Worm (Caenorhabditis elegans) whole organism, L1 larva: ENCODE results near the gene Y48A6C.8.

Experiments used
- alr-1 ChIP-seq: fragments of 200-800 bp; sonication (Bioruptor generic); optimal IDR thresholded peaks from 2 replicates; lab custom pipeline; 2018; ENCODE audit warnings: borderline replicate concordance, mild to moderate bottlenecking, missing genetic modification characterization, missing compliant biosample characterization
- aly-2 ChIP-seq: fragments of 150-350 bp; optimal IDR thresholded peaks from 2 replicates; lab custom pipeline; 2014; ENCODE audit warnings: missing biosample characterization, missing genetic modification characterization
- blmp-1 ChIP-seq: fragments of 150-350 bp; optimal IDR thresholded peaks from 2 replicates; lab custom pipeline; 2014; ENCODE audit warnings: missing biosample characterization, missing genetic modification characterization
- ceh-90 ChIP-seq: sonication (generic microtip); optimal IDR thresholded peaks from 2 replicates; lab custom pipeline; 2016; ENCODE audit warnings: missing genetic modification characterization, missing compliant biosample characterization
- dpl-1 ChIP-seq, 3 experiments: fragments of 150-350 bp in 2 of 3; sonication (generic microtip) in 1 of 3; optimal IDR thresholded peaks; 2 replicates each; lab custom pipeline; 2014 to 2017; ENCODE audit warnings: missing biosample characterization in 3 of 3, missing genetic modification characterization in 3 of 3, missing genetic modification reagents in 3 of 3
- dsc-1 ChIP-seq: sonication (generic microtip); optimal IDR thresholded peaks from 2 replicates; lab custom pipeline; 2016; ENCODE audit warnings: mild to moderate bottlenecking, missing genetic modification characterization, missing compliant biosample characterization
- efl-1 ChIP-seq, 4 experiments: fragments of 150-350 bp; optimal IDR thresholded peaks in 3 of 4; peaks in 1 of 4; 1 replicate in 1 of 4; 2 replicates in 3 of 4; lab custom pipeline; 2014; ENCODE audit warnings: missing biosample characterization in 2 of 4, missing genetic modification characterization in 2 of 4, missing genetic modification reagents in 2 of 4
- elt-2 ChIP-seq: sonication (generic microtip); optimal IDR thresholded peaks from 2 replicates; lab custom pipeline; 2016; ENCODE audit warnings: missing genetic modification characterization, mild to moderate bottlenecking, inconsistent platforms, missing compliant biosample characterization, missing genetic modification reagents
- elt-3 ChIP-seq, 6 experiments: fragments of 150-350 bp in 1 of 6; sonication (generic microtip); optimal IDR thresholded peaks; 2 replicates each; lab custom pipeline; 2017 to 2018; ENCODE audit warnings: missing biosample characterization in 6 of 6, missing genetic modification characterization in 6 of 6, inconsistent platforms in 1 of 6
- fkh-10 ChIP-seq: sonication (generic microtip); optimal IDR thresholded peaks from 2 replicates; lab custom pipeline; 2017; ENCODE audit warnings: missing biosample characterization, missing genetic modification reagents, missing genetic modification characterization
- fkh-4 ChIP-seq: sonication (generic microtip); optimal IDR thresholded peaks from 2 replicates; lab custom pipeline; 2016; ENCODE audit warnings: missing compliant biosample characterization, missing genetic modification characterization, borderline replicate concordance
- fkh-8 ChIP-seq: sonication (generic microtip); optimal IDR thresholded peaks from 2 replicates; lab custom pipeline; 2016; ENCODE audit warnings: mild to moderate bottlenecking, missing genetic modification characterization, missing compliant biosample characterization
- fos-1 ChIP-seq: fragments of 150-350 bp; optimal IDR thresholded peaks from 2 replicates; lab custom pipeline; 2014; ENCODE audit warnings: missing biosample characterization, missing genetic modification characterization
- grh-1 ChIP-seq: fragments of 200-800 bp; sonication (Bioruptor generic); IDR thresholded peaks from 2 replicates; pipeline ENCODE4 v1.3.6; 2022; ENCODE audit warnings: missing genetic modification reagents, missing genetic modification characterization, missing compliant biosample characterization
- hpl-2 ChIP-seq: fragments of 150-350 bp; optimal IDR thresholded peaks from 2 replicates; lab custom pipeline; 2014; ENCODE audit warnings: missing biosample characterization, missing genetic modification reagents, missing genetic modification characterization
- irx-1 ChIP-seq: sonication (generic microtip); optimal IDR thresholded peaks from 2 replicates; lab custom pipeline; 2016; ENCODE audit warnings: missing genetic modification characterization, missing compliant biosample characterization
- isw-1 ChIP-seq: fragments of 200-800 bp; sonication (Bioruptor generic); IDR thresholded peaks from 2 replicates; pipeline ENCODE4 v1.3.6; 2022; ENCODE audit warnings: missing genetic modification characterization, missing compliant biosample characterization
- lin-13 ChIP-seq: fragments of 150-350 bp; optimal IDR thresholded peaks from 2 replicates; lab custom pipeline; 2014; ENCODE audit warnings: missing biosample characterization, missing genetic modification reagents, missing genetic modification characterization
- lin-14 ChIP-seq: fragments of 200-800 bp; sonication (Bioruptor generic); optimal IDR thresholded peaks from 2 replicates; lab custom pipeline; 2018; ENCODE audit warnings: mild to moderate bottlenecking, missing genetic modification characterization, moderate library complexity, missing compliant biosample characterization
- lin-15B ChIP-seq: fragments of 150-350 bp; sonication (generic microtip); optimal IDR thresholded peaks from 3 replicates; lab custom pipeline; 2014; ENCODE audit warnings: missing biosample characterization, missing genetic modification characterization
- lin-35 ChIP-seq, 2 experiments: fragments of 150-350 bp; optimal IDR thresholded peaks; 2 replicates each; lab custom pipeline; 2014; ENCODE audit warnings: missing biosample characterization in 2 of 2, missing genetic modification characterization in 2 of 2, missing genetic modification reagents in 2 of 2
- lin-39 ChIP-seq: fragments of 150-350 bp; optimal IDR thresholded peaks from 2 replicates; lab custom pipeline; 2014; ENCODE audit warnings: missing biosample characterization, missing genetic modification reagents, missing genetic modification characterization
- lir-3 ChIP-seq: sonication (generic microtip); optimal IDR thresholded peaks from 2 replicates; lab custom pipeline; 2016; ENCODE audit warnings: mild to moderate bottlenecking, missing genetic modification characterization, moderate library complexity, missing compliant biosample characterization; ENCODE audit not compliant: poor library complexity
- lsy-2 ChIP-seq, 2 experiments: fragments of 150-350 bp; optimal IDR thresholded peaks; 2 replicates each; lab custom pipeline; 2014; ENCODE audit warnings: missing biosample characterization in 2 of 2, missing genetic modification characterization in 2 of 2
- mab-9 ChIP-seq: fragments of 200-800 bp; sonication (Bioruptor generic); IDR thresholded peaks from 2 replicates; pipeline ENCODE4 v1.3.6; 2022; ENCODE audit warnings: missing genetic modification reagents, missing genetic modification characterization, missing compliant biosample characterization
- mdl-1 ChIP-seq, 2 experiments: fragments of 150-350 bp; optimal IDR thresholded peaks; 2 replicates each; lab custom pipeline; 2014 to 2017; ENCODE audit warnings: missing biosample characterization in 2 of 2, missing genetic modification characterization in 2 of 2, inconsistent platforms in 1 of 2
- mef-2 ChIP-seq: fragments of 150-350 bp; optimal IDR thresholded peaks from 2 replicates; lab custom pipeline; 2014; ENCODE audit warnings: missing biosample characterization, missing genetic modification characterization
- mep-1 ChIP-seq: fragments of 150-350 bp; optimal IDR thresholded peaks from 2 replicates; lab custom pipeline; 2014; ENCODE audit warnings: missing biosample characterization, missing genetic modification characterization
- nhr-19 ChIP-seq: fragments of 200-800 bp; sonication (Bioruptor generic); conservative IDR thresholded peaks from 2 replicates; pipeline ENCODE4 v1.3.6; 2022; ENCODE audit warnings: missing genetic modification characterization, missing compliant biosample characterization
- nhr-47 ChIP-seq: sonication (generic microtip); optimal IDR thresholded peaks from 2 replicates; lab custom pipeline; 2016; ENCODE audit warnings: mild to moderate bottlenecking, missing genetic modification characterization, moderate library complexity, missing compliant biosample characterization
- nhr-84 ChIP-seq: sonication (generic microtip); optimal IDR thresholded peaks from 2 replicates; lab custom pipeline; 2017; ENCODE audit warnings: missing biosample characterization, missing genetic modification characterization
- nhr-85 ChIP-seq: sonication (generic microtip); peaks from one replicate; lab custom pipeline; 2016; ENCODE audit warnings: missing genetic modification characterization, inconsistent platforms, missing compliant biosample characterization
- nhr-90 ChIP-seq: sonication (generic microtip); optimal IDR thresholded peaks from 2 replicates; lab custom pipeline; 2016; ENCODE audit warnings: mild to moderate bottlenecking, missing genetic modification characterization, missing compliant biosample characterization; ENCODE audit not compliant: poor library complexity
- pax-3 ChIP-seq: fragments of 200-800 bp; sonication (Bioruptor generic); optimal IDR thresholded peaks from 2 replicates; lab custom pipeline; 2018; ENCODE audit warnings: mild to moderate bottlenecking, missing genetic modification characterization, moderate library complexity, missing compliant biosample characterization
- rnt-1 ChIP-seq: sonication (generic microtip); optimal IDR thresholded peaks from 2 replicates; lab custom pipeline; 2016; ENCODE audit warnings: mild to moderate bottlenecking, missing genetic modification characterization, moderate library complexity, missing compliant biosample characterization
- snu-23 ChIP-seq: sonication (generic microtip); optimal IDR thresholded peaks from 2 replicates; lab custom pipeline; 2016; ENCODE audit warnings: missing genetic modification characterization, missing compliant biosample characterization
- sox-4 ChIP-seq: sonication (generic microtip); optimal IDR thresholded peaks from 2 replicates; lab custom pipeline; 2016; ENCODE audit warnings: missing genetic modification characterization, missing compliant biosample characterization
- tbx-2 ChIP-seq: sonication (generic microtip); optimal IDR thresholded peaks from 2 replicates; lab custom pipeline; 2016; ENCODE audit warnings: missing genetic modification characterization, missing compliant biosample characterization
- tlp-1 ChIP-seq: fragments of 150-350 bp; optimal IDR thresholded peaks from 2 replicates; lab custom pipeline; 2014; ENCODE audit warnings: missing biosample characterization, missing genetic modification characterization
- unc-86 ChIP-seq: sonication (generic microtip); optimal IDR thresholded peaks from 2 replicates; lab custom pipeline; 2016; ENCODE audit warnings: missing genetic modification characterization, missing compliant biosample characterization
- unc-98 ChIP-seq: fragments of 200-800 bp; sonication (Bioruptor generic); IDR thresholded peaks from 2 replicates; pipeline ENCODE4 v1.3.6; 2022; ENCODE audit warnings: missing genetic modification characterization, missing compliant biosample characterization
- vab-15 ChIP-seq: sonication (generic microtip); optimal IDR thresholded peaks from 2 replicates; lab custom pipeline; 2017; ENCODE audit warnings: missing genotype, mild to moderate bottlenecking, missing genetic modification characterization, missing compliant biosample characterization
- xbp-1 ChIP-seq: sonication (generic microtip); optimal IDR thresholded peaks from 2 replicates; lab custom pipeline; 2016; ENCODE audit warnings: missing genetic modification characterization, missing compliant biosample characterization
- zip-4 ChIP-seq: fragments of 200-800 bp; sonication (Bioruptor generic); optimal IDR thresholded peaks from 2 replicates; lab custom pipeline; 2018; ENCODE audit warnings: mild to moderate bottlenecking, missing genetic modification characterization, moderate library complexity, missing compliant biosample characterization
- ztf-4 ChIP-seq: fragments of 150-350 bp; optimal IDR thresholded peaks from 2 replicates; lab custom pipeline; 2014; ENCODE audit warnings: missing biosample characterization, missing genetic modification characterization

Gene Y48A6C.8

ce11 chrIII:11118107-11118506 is 9.3 kb downstream of the Y48A6C.8 start:
- TF ChIP-seq nhr-19 (GFP tag; lab: Robert Waterston, UW) (peak; percentile 38), nhr-90 (tag; lab: Kevin White, UChicago) (peak; percentile 29)

ce11 chrIII:11115956-11116355 is 11.5 kb downstream of the Y48A6C.8 start:
- TF ChIP-seq unc-98 (GFP tag; lab: Robert Waterston, UW), result no peak
- peak; percentile 82 for TF ChIP-seq alr-1

ce11 chrIII:11113845-11114244 is 13.6 kb downstream of the Y48A6C.8 start:
- TF ChIP-seq tlp-1 (tag; lab: Kevin White, UChicago), result no peak
- TF ChIP-seq tbx-2, result no peak
- TF ChIP-seq lin-35 (GFP tag; optimal IDR thresholded peaks at IDR 0.05; lab: Kevin White, UChicago), result no peak
- TF ChIP-seq fkh-4 (tag; lab: Kevin White, UChicago), result no peak
- TF ChIP-seq nhr-84 (tag; lab: Kevin White, UChicago), result no peak
- TF ChIP-seq nhr-85 (tag; lab: Kevin White, UChicago), result no peak

ce11 chrIII:11112718-11113117 is 14.7 kb downstream of the Y48A6C.8 start:
- TF ChIP-seq ztf-4 (tag; lab: Kevin White, UChicago) (no peak), hpl-2 (no peak), unc-98 (GFP tag; lab: Robert Waterston, UW) (peak; percentile 46; the same call in 1 of the 2 replicates), ceh-90 (tag; lab: Kevin White, UChicago) (peak; percentile 75), isw-1 (GFP tag; lab: Robert Waterston, UW) (peak; percentile 59), fos-1 (tag; lab: Kevin White, UChicago) (no peak), elt-3 (tag; optimal IDR thresholded peaks at IDR 0.05; lab: Kevin White, UChicago) (no peak), nhr-84 (tag; lab: Kevin White, UChicago) (no peak), rnt-1 (tag; lab: Kevin White, UChicago) (peak; percentile 93), lin-35 (GFP tag; optimal IDR thresholded peaks at IDR 0.05; lab: Kevin White, UChicago) (peak; percentile 32 to 59), xbp-1 (peak; percentile 58), mef-2 (tag; lab: Kevin White, UChicago) (no peak), grh-1 (GFP tag; lab: Robert Waterston, UW) (peak; percentile 59), lin-39 (tag; lab: Kevin White, UChicago) (no peak), fkh-8 (tag; lab: Kevin White, UChicago) (peak; percentile 61), mdl-1 (tag; optimal IDR thresholded peaks at IDR 0.05; lab: Kevin White, UChicago) (no peak), efl-1 (optimal IDR thresholded peaks at IDR 0.05; lab: Kevin White, UChicago) (peak; percentile 32 to 74), efl-1 (GFP tag; optimal IDR thresholded peaks at IDR 0.05 in 1 of 2; lab: Kevin White, UChicago) (peak; percentile 66 to 95), unc-86 (tag; lab: Kevin White, UChicago) (peak; percentile 46), lin-14 (peak; percentile 77), vab-15 (tag; lab: Kevin White, UChicago) (no peak), lin-13 (no peak), lin-15B (peak; percentile 53), sox-4 (tag; lab: Kevin White, UChicago) (peak; percentile 57), mep-1 (peak; percentile 38), pax-3 (peak; percentile 52), zip-4 (peak; percentile 46), irx-1 (tag; lab: Kevin White, UChicago) (peak; percentile 67), tbx-2 (peak; percentile 74), elt-2 (tag; lab: Kevin White, UChicago) (no peak), nhr-47 (tag; lab: Kevin White, UChicago) (peak; percentile 82), aly-2 (tag; lab: Kevin White, UChicago) (no peak), snu-23 (GFP tag; lab: Kevin White, UChicago) (peak; percentile 61), lsy-2 (tag; optimal IDR thresholded peaks at IDR 0.05; lab: Kevin White, UChicago) (peak; percentile 38 to 43), lir-3 (tag; lab: Kevin White, UChicago) (peak; percentile 81), mab-9 (GFP tag; lab: Robert Waterston, UW) (peak; percentile 64), fkh-4 (tag; lab: Kevin White, UChicago) (peak; percentile 33), blmp-1 (tag; lab: Kevin White, UChicago) (no peak), dpl-1 (GFP tag; optimal IDR thresholded peaks at IDR 0.05; lab: Kevin White, UChicago) (peak; percentile 34 to 57 (median 56)), fkh-10 (GFP tag; lab: Kevin White, UChicago) (no peak), dsc-1 (peak; percentile 67), nhr-19 (GFP tag; lab: Robert Waterston, UW) (peak; percentile 75)
